Worm (Caenorhabditis elegans): ENCODE results near the gene rpl-11.2.

The rpl-11.2 gene

ce11 chrX:2262420-2262819, 20.0 kb upstream of the rpl-11.2 start:
- TF ChIP-seq ref-1 (GFP tag; conservative IDR thresholded peaks at IDR 0.05) (no peak), tab-1 (GFP tag; IDR thresholded peaks at IDR 0.05) (no peak), ztf-29 (GFP tag; IDR thresholded peaks at IDR 0.05) (no peak), klf-2 (GFP tag; conservative IDR thresholded peaks at IDR 0.05) (no peak), med-1 (GFP tag; optimal IDR thresholded peaks at IDR 0.05; ENCODE audit: insufficient read depth) (no peak), flt-1 (GFP tag; IDR thresholded peaks at IDR 0.05) (no peak), ztf-23 (GFP tag; IDR thresholded peaks at IDR 0.05) (no peak), T22C8.4 (GFP tag; IDR thresholded peaks at IDR 0.05) (no peak), cog-1 (tag; optimal IDR thresholded peaks at IDR 0.05) (no peak)

DNA sequence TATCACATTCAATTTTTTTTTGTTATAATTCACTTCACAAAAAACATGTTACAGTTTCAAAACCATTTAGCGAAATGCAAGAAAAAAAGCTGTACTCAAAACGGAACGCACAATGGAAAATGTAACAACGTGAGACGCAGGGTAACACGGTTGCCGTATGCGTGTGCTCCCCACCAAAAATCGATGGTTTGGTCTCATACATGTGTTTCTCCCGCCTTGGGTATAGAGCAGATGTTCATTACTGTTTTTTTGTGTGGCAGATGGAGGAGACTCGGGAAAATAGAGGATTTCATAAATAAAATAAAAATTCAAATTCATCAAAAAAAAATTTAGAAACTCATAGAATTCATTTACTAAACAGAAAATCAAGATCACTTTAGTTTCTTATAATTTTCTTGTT, 18.6 kb upstream of the rpl-11.2 start, which contains the start of gene AH9.3:
TSS of gene AH9.3 (minus strand) at position 101 of the 400 bp plus-strand sequence.
- TF ChIP-seq ztf-23 (GFP tag; IDR thresholded peaks at IDR 0.05) (no peak), flt-1 (GFP tag; IDR thresholded peaks at IDR 0.05) (no peak), T22C8.4 (GFP tag; IDR thresholded peaks at IDR 0.05) (no peak), ztf-29 (GFP tag; IDR thresholded peaks at IDR 0.05) (no peak), cog-1 (tag; optimal IDR thresholded peaks at IDR 0.05) (no peak), ref-1 (GFP tag; conservative IDR thresholded peaks at IDR 0.05) (no peak), tab-1 (GFP tag; IDR thresholded peaks at IDR 0.05) (no peak)

ce11 chrX:2258404-2258803, 16.0 kb upstream of the rpl-11.2 start:
- TF ChIP-seq ref-1 (GFP tag; conservative IDR thresholded peaks at IDR 0.05) (no peak), ztf-23 (GFP tag; IDR thresholded peaks at IDR 0.05) (no peak), flt-1 (GFP tag; IDR thresholded peaks at IDR 0.05) (no peak), med-1 (GFP tag; optimal IDR thresholded peaks at IDR 0.05; ENCODE audit: insufficient read depth) (no peak), tab-1 (GFP tag; IDR thresholded peaks at IDR 0.05) (no peak), klf-2 (GFP tag; conservative IDR thresholded peaks at IDR 0.05) (no peak), T22C8.4 (GFP tag; IDR thresholded peaks at IDR 0.05) (no peak), ztf-29 (GFP tag; IDR thresholded peaks at IDR 0.05) (no peak), cog-1 (tag; optimal IDR thresholded peaks at IDR 0.05) (no peak)

ce11 chrX:2258001-2258400, 15.6 kb upstream of the rpl-11.2 start, which contains the start of gene crn-4:
Gene crn-4, minus strand, starts transcription at chrX:2258101.
- TF ChIP-seq T22C8.4 (GFP tag; IDR thresholded peaks at IDR 0.05) (no peak), cog-1 (tag; optimal IDR thresholded peaks at IDR 0.05) (no peak), tab-1 (GFP tag; IDR thresholded peaks at IDR 0.05) (no peak), flt-1 (GFP tag; IDR thresholded peaks at IDR 0.05) (no peak), ztf-29 (GFP tag; IDR thresholded peaks at IDR 0.05) (no peak), ztf-23 (GFP tag; IDR thresholded peaks at IDR 0.05) (no peak), klf-2 (GFP tag; conservative IDR thresholded peaks at IDR 0.05) (no peak), ref-1 (GFP tag; conservative IDR thresholded peaks at IDR 0.05) (no peak), med-1 (GFP tag; optimal IDR thresholded peaks at IDR 0.05; ENCODE audit: insufficient read depth) (no peak)

DNA sequence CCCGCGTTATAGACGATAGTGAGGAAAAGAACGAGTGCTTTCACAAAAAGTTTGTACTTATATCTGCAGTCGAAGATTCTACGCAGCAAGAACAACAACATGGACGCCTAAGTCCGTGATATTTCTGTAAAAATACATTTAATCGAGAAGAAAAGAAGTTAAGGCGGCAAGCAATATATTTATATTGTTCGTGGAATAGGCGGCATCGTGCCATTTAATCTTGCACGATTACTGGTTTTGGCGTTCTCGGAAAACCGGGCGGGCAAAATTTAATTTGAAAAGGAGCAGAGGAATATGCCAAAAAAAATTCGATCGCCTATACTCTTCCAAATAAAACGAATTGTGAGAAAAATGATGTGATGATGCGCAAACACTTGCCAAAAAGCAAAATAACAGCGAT, 4.5 kb upstream of the rpl-11.2 start, which contains the start of gene AH9.1:
TSS of gene AH9.1 (minus strand) at position 101 of the 400 bp plus-strand sequence.
- TF ChIP-seq tab-1 (GFP tag; IDR thresholded peaks at IDR 0.05): no peak
- no peak for TF ChIP-seq T22C8.4 (GFP tag; IDR thresholded peaks at IDR 0.05)
- no peak for TF ChIP-seq med-1 (GFP tag; optimal IDR thresholded peaks at IDR 0.05; ENCODE audit: insufficient read depth)
- TF ChIP-seq ztf-29 (GFP tag; IDR thresholded peaks at IDR 0.05): no peak
- no peak for TF ChIP-seq ref-1 (GFP tag; conservative IDR thresholded peaks at IDR 0.05)
- TF ChIP-seq cog-1 (tag; optimal IDR thresholded peaks at IDR 0.05): no peak
- TF ChIP-seq klf-2 (GFP tag; conservative IDR thresholded peaks at IDR 0.05): no peak
- TF ChIP-seq ztf-23 (GFP tag; IDR thresholded peaks at IDR 0.05): no peak
- TF ChIP-seq flt-1 (GFP tag; IDR thresholded peaks at IDR 0.05): no peak

DNA sequence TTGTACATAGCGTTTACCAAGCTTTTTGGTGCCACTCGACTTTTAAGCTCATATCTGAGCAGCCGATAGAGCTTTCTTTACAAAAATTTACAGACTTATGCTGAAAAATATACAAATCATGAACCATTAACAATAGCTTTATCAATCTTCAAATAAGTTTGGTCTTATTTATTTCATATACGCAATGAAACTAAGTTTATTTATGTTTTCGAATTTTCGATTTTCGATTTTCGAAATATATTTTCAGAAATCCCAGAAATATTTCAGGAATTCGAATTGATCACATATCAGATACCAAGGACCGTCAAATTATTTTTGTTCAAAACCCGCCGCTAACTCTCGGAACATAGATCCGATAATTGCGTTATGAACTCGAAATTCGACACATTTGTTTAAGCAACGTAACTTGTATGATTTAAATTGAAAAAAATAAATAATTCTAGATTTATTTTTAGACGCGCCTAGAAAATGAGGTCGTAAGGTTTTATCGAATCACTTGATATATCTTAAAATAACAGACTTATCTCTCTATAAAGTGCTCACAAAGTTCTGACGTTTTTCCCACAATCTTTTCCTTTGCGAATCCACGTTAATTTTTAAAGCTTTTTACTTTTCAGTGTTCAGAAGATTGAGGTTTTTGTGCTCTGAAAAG, 1.1 kb downstream of the rpl-11.2 start:
- TF ChIP-seq ref-1 (GFP tag; conservative IDR thresholded peaks at IDR 0.05) (no peak), ztf-23 (GFP tag; IDR thresholded peaks at IDR 0.05) (no peak), flt-1 (GFP tag; IDR thresholded peaks at IDR 0.05) (no peak), tab-1 (GFP tag; IDR thresholded peaks at IDR 0.05) (no peak), cog-1 (tag; optimal IDR thresholded peaks at IDR 0.05) (no peak), klf-2 (GFP tag; conservative IDR thresholded peaks at IDR 0.05) (no peak), ztf-29 (GFP tag; IDR thresholded peaks at IDR 0.05) (no peak)

DNA sequence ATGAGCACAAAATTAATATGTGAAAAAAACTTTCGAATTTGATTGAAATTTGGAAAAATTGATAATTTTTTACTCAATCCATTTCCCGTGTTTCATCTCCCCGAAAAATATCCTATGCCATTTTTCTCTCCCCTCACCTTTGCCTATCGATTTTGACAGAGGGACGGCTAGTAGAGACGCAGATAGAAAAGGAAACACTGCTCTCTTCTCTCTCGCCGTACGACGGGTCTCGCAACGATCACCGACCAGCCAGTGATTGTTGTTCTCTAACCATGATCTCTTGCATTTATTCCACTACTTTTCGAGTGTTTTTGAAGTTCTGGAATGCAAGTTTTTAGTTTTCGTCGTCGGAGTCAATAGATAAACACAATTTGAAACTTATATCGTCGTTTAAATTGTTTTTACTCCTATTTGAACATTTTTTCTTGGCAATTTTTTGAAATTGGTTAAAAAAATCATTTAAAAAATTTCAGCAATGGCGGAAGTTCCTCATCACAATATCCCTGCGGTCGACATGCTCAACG, 4.9 kb downstream of the rpl-11.2 start, which contains the start of gene vha-15:
TSS of gene vha-15 (plus strand) at position 474 of the 524 bp plus-strand sequence.
- no peak for TF ChIP-seq med-1 (GFP tag; optimal IDR thresholded peaks at IDR 0.05; ENCODE audit: insufficient read depth)
- no peak for TF ChIP-seq flt-1 (GFP tag; IDR thresholded peaks at IDR 0.05)
- no peak for TF ChIP-seq ztf-29 (GFP tag; IDR thresholded peaks at IDR 0.05)
- no peak for TF ChIP-seq klf-2 (GFP tag; conservative IDR thresholded peaks at IDR 0.05)
- TF ChIP-seq tab-1 (GFP tag; IDR thresholded peaks at IDR 0.05): no peak
- 0 out of 2 replicates have a peak, but pooled peaks have one; percentile 15 for TF ChIP-seq ztf-23 (GFP tag; IDR thresholded peaks at IDR 0.05)
- TF ChIP-seq ref-1 (GFP tag; conservative IDR thresholded peaks at IDR 0.05): no peak
- TF ChIP-seq cog-1 (tag; optimal IDR thresholded peaks at IDR 0.05): peak; percentile 62
- peak; percentile 85 for TF ChIP-seq T22C8.4 (GFP tag; IDR thresholded peaks at IDR 0.05)

- TF ChIP-seq ztf-23 (GFP tag; IDR thresholded peaks at IDR 0.05) (no peak), flt-1 (GFP tag; IDR thresholded peaks at IDR 0.05) (no peak), T22C8.4 (GFP tag; IDR thresholded peaks at IDR 0.05) (no peak), cog-1 (tag; optimal IDR thresholded peaks at IDR 0.05) (no peak), ztf-29 (GFP tag; IDR thresholded peaks at IDR 0.05) (no peak), tab-1 (GFP tag; IDR thresholded peaks at IDR 0.05) (no peak), klf-2 (GFP tag; conservative IDR thresholded peaks at IDR 0.05) (no peak)
Observed at ce11 chrX:2233929-2234328, 8.5 kb downstream of the rpl-11.2 start, which contains the start of gene T14F9.2. Gene T14F9.2, plus strand, starts transcription at chrX:2234324.

DNA sequence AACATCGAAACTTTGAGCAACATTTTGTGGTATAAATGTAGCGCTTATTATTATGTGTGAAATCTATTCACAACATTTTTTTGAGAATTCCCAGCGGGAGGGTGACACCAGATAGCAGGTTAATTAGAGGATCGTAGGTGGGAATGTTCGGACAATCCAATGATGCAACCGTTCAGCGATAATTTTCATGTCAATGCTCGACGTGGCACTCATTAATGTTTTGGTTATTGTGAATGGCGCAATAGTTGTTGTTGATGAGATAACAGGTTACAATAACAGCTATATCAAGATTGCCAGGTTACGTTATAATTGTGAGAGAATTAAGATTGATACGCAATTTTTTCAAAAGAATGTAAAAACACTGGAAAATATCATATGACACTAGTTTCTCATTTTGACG, 11.1 kb downstream of the rpl-11.2 start:
- TF ChIP-seq cog-1 (tag; optimal IDR thresholded peaks at IDR 0.05) (no peak), tab-1 (GFP tag; IDR thresholded peaks at IDR 0.05) (no peak), ztf-29 (GFP tag; IDR thresholded peaks at IDR 0.05) (no peak), ref-1 (GFP tag; conservative IDR thresholded peaks at IDR 0.05) (no peak), T22C8.4 (GFP tag; IDR thresholded peaks at IDR 0.05) (no peak), klf-2 (GFP tag; conservative IDR thresholded peaks at IDR 0.05) (no peak), flt-1 (GFP tag; IDR thresholded peaks at IDR 0.05) (no peak), ztf-23 (GFP tag; IDR thresholded peaks at IDR 0.05) (no peak), med-1 (GFP tag; optimal IDR thresholded peaks at IDR 0.05; ENCODE audit: insufficient read depth) (no peak)
